Worm (Caenorhabditis elegans): ENCODE measurements around the gene pink-1.
A peak's percentile ranks its signal among the peaks of the same experiment; 100 is the strongest.

The pink-1 gene

DNA sequence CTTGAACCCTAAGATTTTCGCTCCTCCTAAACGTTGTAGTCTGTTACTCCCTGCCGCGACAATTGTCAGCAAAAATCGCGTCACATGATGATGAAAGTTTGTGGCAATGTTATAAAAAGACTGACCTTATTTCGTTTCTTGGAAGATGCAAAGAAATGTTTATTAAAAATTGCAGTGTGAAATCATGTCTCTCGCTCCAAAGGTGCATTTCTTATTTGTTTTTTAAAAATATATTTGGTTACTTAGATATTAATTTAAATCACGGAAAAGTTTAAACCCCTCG is 17.3 kb downstream of the pink-1 start:
- TF ChIP-seq nhr-11 (tag; optimal IDR thresholded peaks at IDR 0.05) (no peak), ceh-9 (tag; optimal IDR thresholded peaks at IDR 0.05) (no peak), dmd-4 (tag; optimal IDR thresholded peaks at IDR 0.05; ENCODE audit: borderline replicate concordance) (no peak), ceh-30 (tag; optimal IDR thresholded peaks at IDR 0.05) (no peak), hlh-15 (tag; optimal IDR thresholded peaks at IDR 0.05) (no peak), ttx-3 (tag; optimal IDR thresholded peaks at IDR 0.05) (no peak), odd-2 (tag; optimal IDR thresholded peaks at IDR 0.05) (no peak)

DNA sequence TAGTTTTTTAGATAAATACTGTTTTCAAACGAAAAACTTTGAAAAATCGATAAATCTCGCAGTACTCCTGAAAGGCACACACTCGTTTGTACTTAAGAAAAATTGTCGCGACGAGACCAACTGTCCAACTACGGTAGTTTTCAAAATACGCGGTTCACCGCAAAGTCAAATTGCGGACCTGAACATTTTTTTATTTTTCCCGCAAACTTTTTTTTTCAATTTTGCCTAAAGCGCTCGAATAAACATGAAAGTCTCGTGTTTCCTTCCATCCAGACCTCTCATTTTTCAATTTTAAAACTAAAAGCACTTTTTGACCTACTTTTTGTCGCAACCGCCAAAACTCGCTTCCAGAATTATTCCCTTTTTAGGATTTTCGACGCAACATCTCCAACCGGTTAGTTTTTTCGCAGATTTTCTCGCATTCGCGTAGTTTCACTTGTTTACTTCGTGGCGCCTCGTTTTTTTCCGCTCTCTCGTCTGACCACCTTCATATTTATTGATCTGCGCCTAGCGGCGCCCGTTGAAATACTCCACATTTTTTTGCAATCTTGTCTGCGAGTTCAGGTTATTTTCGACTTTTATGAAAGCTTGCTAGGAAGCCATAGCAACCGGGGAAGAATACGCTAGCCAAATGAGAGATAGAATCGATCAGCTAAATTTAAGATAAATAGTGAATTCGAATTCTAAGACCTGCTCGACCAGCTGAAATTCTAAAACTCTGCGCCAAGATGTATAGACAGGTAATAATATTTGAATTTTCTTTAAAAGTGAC is 17.8 kb downstream of the pink-1 start, which contains the start of gene prdx-2:
Gene prdx-2 (plus strand): TSS at position 729 of the 772 bp plus-strand sequence.
- TF ChIP-seq ceh-19 (GFP tag; optimal IDR thresholded peaks at IDR 0.05) (no peak), elt-4 (tag; optimal IDR thresholded peaks at IDR 0.05) (no peak), ref-2 (tag; optimal IDR thresholded peaks at IDR 0.05) (no peak), lim-6 (tag; optimal IDR thresholded peaks at IDR 0.05) (no peak), lin-11 (tag; optimal IDR thresholded peaks at IDR 0.05) (no peak), ceh-45 (GFP tag; IDR thresholded peaks at IDR 0.05) (no peak), npax-4 (tag; optimal IDR thresholded peaks at IDR 0.05) (no peak), ceh-30 (tag; optimal IDR thresholded peaks at IDR 0.05) (no peak), eyg-1 (tag; optimal IDR thresholded peaks at IDR 0.05) (no peak)

- TF ChIP-seq ceh-48 (tag; optimal IDR thresholded peaks at IDR 0.05) (no peak), tbx-7 (tag; optimal IDR thresholded peaks at IDR 0.05) (no peak), ref-2 (tag; optimal IDR thresholded peaks at IDR 0.05) (no peak), ttx-3 (tag; optimal IDR thresholded peaks at IDR 0.05) (no peak), che-1 (tag; optimal IDR thresholded peaks at IDR 0.05) (no peak), ceh-14 (tag; optimal IDR thresholded peaks at IDR 0.05) (no peak), pax-1 (tag; optimal IDR thresholded peaks at IDR 0.05) (no peak), K02D7.2 (tag; optimal IDR thresholded peaks at IDR 0.05) (no peak), hlh-15 (tag; optimal IDR thresholded peaks at IDR 0.05) (no peak), ceh-24 (tag; optimal IDR thresholded peaks at IDR 0.05) (no peak), ceh-31 (tag; optimal IDR thresholded peaks at IDR 0.05) (no peak), ceh-18 (tag; optimal IDR thresholded peaks at IDR 0.05) (no peak), ceh-9 (tag; optimal IDR thresholded peaks at IDR 0.05) (no peak), ets-4 (tag; optimal IDR thresholded peaks at IDR 0.05) (no peak), ceh-19 (GFP tag; optimal IDR thresholded peaks at IDR 0.05) (no peak), F13H6.1 (tag; optimal IDR thresholded peaks at IDR 0.05) (no peak), nfya-1 (tag; optimal IDR thresholded peaks at IDR 0.05) (no peak), K09A11.1 (tag; optimal IDR thresholded peaks at IDR 0.05; ENCODE audit: insufficient read depth) (no peak)
Measured at ce11 chrII:5374967-5375366, 20.5 kb downstream of the pink-1 start, which contains the start of gene algn-2. TSS of gene algn-2 (plus strand) at chrII:5375267.

- TF ChIP-seq mec-3 (tag; optimal IDR thresholded peaks at IDR 0.05; ENCODE audit: borderline replicate concordance) (no peak), tbx-2 (tag; optimal IDR thresholded peaks at IDR 0.05) (peak; percentile 55), lin-11 (tag; optimal IDR thresholded peaks at IDR 0.05) (no peak), hlh-30 (tag; optimal IDR thresholded peaks at IDR 0.05; ENCODE audit: insufficient read depth) (peak; percentile 42), unc-42 (tag; optimal IDR thresholded peaks at IDR 0.05) (peak; percentile 65), pha-2 (tag; optimal IDR thresholded peaks at IDR 0.05) (no peak), T23F11.4 (GFP tag; optimal IDR thresholded peaks at IDR 0.05) (no peak), nfya-1 (tag; optimal IDR thresholded peaks at IDR 0.05) (peak; percentile 81), ztf-16 (tag; optimal IDR thresholded peaks at IDR 0.05) (no peak), nhr-232 (tag; optimal IDR thresholded peaks at IDR 0.05) (no peak), npax-4 (tag; optimal IDR thresholded peaks at IDR 0.05) (no peak), hlh-13 (GFP tag; optimal IDR thresholded peaks at IDR 0.05) (no peak), sox-4 (tag; optimal IDR thresholded peaks at IDR 0.05) (no peak), sox-2 (GFP tag; IDR thresholded peaks at IDR 0.05) (no peak), ceh-45 (GFP tag; IDR thresholded peaks at IDR 0.05) (peak; percentile 23; the same call in 1 of the 2 replicates), ahr-1 (tag; optimal IDR thresholded peaks at IDR 0.05) (no peak), pat-9 (tag; optimal IDR thresholded peaks at IDR 0.05) (no peak), gmeb-2 (tag; optimal IDR thresholded peaks at IDR 0.05) (no peak), ceh-30 (tag; optimal IDR thresholded peaks at IDR 0.05) (peak; percentile 92), pqm-1 (tag; optimal IDR thresholded peaks at IDR 0.05) (no peak), ceh-31 (tag; optimal IDR thresholded peaks at IDR 0.05) (peak; percentile 42), pha-4 (tag; optimal IDR thresholded peaks at IDR 0.05) (no peak), unc-55 (GFP tag; optimal IDR thresholded peaks at IDR 0.05) (peak; percentile 8)
Measured at ce11 chrII:5373275-5374047, 22.0 kb downstream of the pink-1 start, which contains the start of the genes agt-2 and F09E5.3. TSS of gene agt-2 (minus strand) at chrII:5373827. TSS of gene F09E5.3 (plus strand) at chrII:5373997.
